Fruit fly (Drosophila melanogaster): ENCODE data around the gene CG9592.

CG9592 gene

DNA sequence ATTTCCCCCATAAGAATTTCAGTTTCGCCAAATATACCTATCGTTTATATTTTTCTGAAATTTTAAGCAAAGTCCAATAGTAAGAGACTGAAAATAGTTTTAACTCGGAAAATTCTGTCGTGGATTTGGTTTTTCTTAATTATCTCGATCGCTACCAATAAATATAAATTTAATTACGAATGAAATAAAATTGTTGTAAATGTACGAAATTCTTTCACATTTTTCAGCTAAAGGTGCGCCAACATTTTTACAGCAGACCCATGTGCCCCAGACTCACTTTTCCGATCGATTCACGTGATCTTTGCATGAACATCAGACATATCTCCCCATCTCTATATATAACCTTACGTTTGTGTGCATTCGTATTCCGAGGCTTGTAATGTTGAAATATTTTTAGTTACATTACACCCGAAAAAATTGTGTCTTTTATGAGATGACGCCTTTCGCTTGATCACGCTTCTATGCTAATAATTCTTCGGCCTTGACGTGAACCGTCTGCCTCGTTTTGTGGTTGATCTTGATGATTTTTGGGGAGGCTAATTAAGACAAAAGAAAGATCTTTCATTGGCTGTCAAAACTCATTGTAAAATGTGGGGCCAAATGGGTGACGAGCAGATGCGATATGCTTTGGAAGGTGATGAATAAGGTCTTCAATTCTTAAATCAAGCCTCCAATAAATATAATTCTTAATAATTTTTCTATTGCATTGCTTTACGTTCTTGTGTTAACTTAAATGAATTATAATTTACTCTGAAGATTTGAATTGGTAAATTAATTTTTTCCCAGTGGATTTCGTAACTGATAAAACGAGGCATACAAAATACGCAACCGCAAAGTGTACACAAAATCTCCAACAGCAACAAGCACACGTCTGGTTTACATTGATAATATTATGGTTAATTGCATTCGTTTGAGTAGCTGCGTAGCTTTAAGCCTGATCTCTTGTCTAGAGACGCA lies 27.6 kb downstream of the CG9592 start (continued):
- TF ChIP-seq CG17328 (GFP tag; IDR thresholded peaks at IDR 0.05) (no peak), croc (GFP tag; conservative IDR thresholded peaks at IDR 0.05) (no peak), CG2116 (GFP tag; optimal IDR thresholded peaks at IDR 0.05) (peak; percentile 29), jigr1 (GFP tag; IDR thresholded peaks at IDR 0.05) (no peak), gt (GFP tag; IDR thresholded peaks at IDR 0.05) (no peak), CG13624 (GFP tag; optimal IDR thresholded peaks at IDR 0.05) (peak; percentile 11), lola (GFP tag; optimal IDR thresholded peaks at IDR 0.05) (peak in 1 of 3 experiments; percentile 51), ac (GFP tag; optimal IDR thresholded peaks at IDR 0.05) (no peak), bab2 (GFP tag; optimal IDR thresholded peaks at IDR 0.05) (no peak), Antp (GFP tag; optimal IDR thresholded peaks at IDR 0.05) (no peak), CG14014 (GFP tag; IDR thresholded peaks at IDR 0.05) (no peak; the same call in 1 of the 2 replicates), HHEX (GFP tag; optimal IDR thresholded peaks at IDR 0.05) (peak; percentile 8), CG12299 (tag; optimal IDR thresholded peaks at IDR 0.05) (no peak), en (GFP tag; optimal IDR thresholded peaks at IDR 0.05) (no peak), Vsx1 (GFP tag; optimal IDR thresholded peaks at IDR 0.05) (peak; percentile 64), CG2199 (GFP tag; IDR thresholded peaks at IDR 0.05) (peak; percentile 64; the same call in 1 of the 3 replicates), CG6765 (GFP tag; optimal IDR thresholded peaks at IDR 0.05) (no peak), pita (GFP tag; optimal IDR thresholded peaks at IDR 0.05) (no peak), CoRest (tag; optimal IDR thresholded peaks at IDR 0.05) (peak; percentile 66), dpn (GFP tag; optimal IDR thresholded peaks at IDR 0.05) (peak; percentile 46 to 58), ftz-f1 (GFP tag; optimal IDR thresholded peaks at IDR 0.05) (peak; percentile 17), E2f1 (GFP tag; IDR thresholded peaks at IDR 0.05) (0 out of 2 replicates have a peak, but pooled peaks have one; percentile 17), usp (GFP tag; optimal IDR thresholded peaks at IDR 0.05) (no peak), CG9437 (GFP tag; optimal IDR thresholded peaks at IDR 0.05) (peak; percentile 87), Lhr (GFP tag; optimal IDR thresholded peaks at IDR 0.05) (no peak), CG14667 (GFP tag; IDR thresholded peaks at IDR 0.05) (no peak), ash1 (GFP tag; optimal IDR thresholded peaks at IDR 0.05) (no peak), Med (GFP tag) (peak; percentile 58), CG14710 (tag; optimal IDR thresholded peaks at IDR 0.05) (peak; percentile 54), Lpt (GFP tag; optimal IDR thresholded peaks at IDR 0.05) (no peak), Mrtf (GFP tag; IDR thresholded peaks at IDR 0.05) (no peak), zen2 (GFP tag; IDR thresholded peaks at IDR 0.05; ENCODE audit: partially characterized antibody) (no peak), trh (GFP tag; optimal IDR thresholded peaks at IDR 0.05) (no peak), CG16863 (GFP tag; optimal IDR thresholded peaks at IDR 0.05) (no peak), Gug (GFP tag; IDR thresholded peaks at IDR 0.05) (no peak; the same call in 3 of the 4 replicates), Usf (GFP tag; optimal IDR thresholded peaks at IDR 0.05) (no peak), knrl (GFP tag; IDR thresholded peaks at IDR 0.05; ENCODE audit: partially characterized antibody) (no peak), CG31224 (GFP tag; IDR thresholded peaks at IDR 0.05) (no peak), sob (GFP tag; IDR thresholded peaks at IDR 0.05) (0 out of 2 replicates have a peak, but pooled peaks have one; percentile 28), chm (GFP tag; IDR thresholded peaks at IDR 0.05) (no peak), CHES-1-like (GFP tag; optimal IDR thresholded peaks at IDR 0.05) (no peak), CG32532 (GFP tag; IDR thresholded peaks at IDR 0.05) (no peak; the same call in 1 of the 2 replicates), Ets97D (GFP tag; optimal IDR thresholded peaks at IDR 0.05) (no peak), CG1233 (GFP tag; optimal IDR thresholded peaks at IDR 0.05) (peak; percentile 65), CG14965 (GFP tag; optimal IDR thresholded peaks at IDR 0.05; ENCODE audit: borderline replicate concordance) (no peak), danr (GFP tag; IDR thresholded peaks at IDR 0.05) (no peak), CG1792 (GFP tag; optimal IDR thresholded peaks at IDR 0.05) (no peak), CG42726 (GFP tag; IDR thresholded peaks at IDR 0.05; ENCODE audit: partially characterized antibody) (no peak), CG15479 (GFP tag; optimal IDR thresholded peaks at IDR 0.05) (no peak)

Data from whole organism, embryonic.